Worm (Caenorhabditis elegans) whole organism, L4/young adult: ENCODE measurements around the gene cdc-14.
"Not testable (repeated sequence)": the region's sequence is repeated elsewhere in the genome, so short reads cannot be mapped to it uniquely, and the experiment has no call there.

ENCODE experiments used
- W03F9.2 ChIP-seq: fragments of 150-350 bp; optimal IDR thresholded peaks from 2 replicates; lab custom pipeline; 2014; ENCODE audit warnings: missing biosample characterization, missing genetic modification characterization
- dao-5 ChIP-seq: sonication (generic microtip); optimal IDR thresholded peaks from 2 replicates; lab custom pipeline; 2016; ENCODE audit warnings: missing genotype, missing genetic modification characterization, moderate library complexity, missing compliant biosample characterization
- him-1 ChIP-seq: sonication (generic microtip); optimal IDR thresholded peaks from 2 replicates; lab custom pipeline; 2016; ENCODE audit warnings: missing genotype, missing genetic modification reagents, missing genetic modification characterization, missing compliant biosample characterization

DNA sequence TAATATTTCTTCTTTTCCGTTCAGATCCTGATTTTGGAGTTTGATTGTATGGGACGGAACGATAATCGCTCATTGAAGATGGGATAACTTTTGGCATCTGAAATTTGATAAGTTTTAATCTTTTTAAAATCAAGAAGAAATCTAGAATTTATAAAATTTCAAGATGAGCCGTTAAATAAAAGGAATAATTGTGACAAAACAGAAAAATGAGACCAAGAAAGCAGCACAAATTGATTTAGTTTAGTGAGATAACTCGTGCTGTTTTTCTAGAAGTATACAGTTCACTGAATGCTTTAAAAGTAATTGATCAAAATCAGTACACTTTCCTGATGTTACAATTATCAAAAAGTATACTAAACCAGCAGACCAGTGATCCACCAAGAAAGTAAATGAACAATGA lies 53.1 kb downstream of the cdc-14 start, which contains the start of gene hlh-27:
- TF ChIP-seq him-1; dao-5 (tag; lab: Kevin White, UChicago); W03F9.2 (tag; lab: Kevin White, UChicago): not testable (repeated sequence)
